Worm (Caenorhabditis elegans): Measurements from ENCODE around the gene clec-153.

DNA sequence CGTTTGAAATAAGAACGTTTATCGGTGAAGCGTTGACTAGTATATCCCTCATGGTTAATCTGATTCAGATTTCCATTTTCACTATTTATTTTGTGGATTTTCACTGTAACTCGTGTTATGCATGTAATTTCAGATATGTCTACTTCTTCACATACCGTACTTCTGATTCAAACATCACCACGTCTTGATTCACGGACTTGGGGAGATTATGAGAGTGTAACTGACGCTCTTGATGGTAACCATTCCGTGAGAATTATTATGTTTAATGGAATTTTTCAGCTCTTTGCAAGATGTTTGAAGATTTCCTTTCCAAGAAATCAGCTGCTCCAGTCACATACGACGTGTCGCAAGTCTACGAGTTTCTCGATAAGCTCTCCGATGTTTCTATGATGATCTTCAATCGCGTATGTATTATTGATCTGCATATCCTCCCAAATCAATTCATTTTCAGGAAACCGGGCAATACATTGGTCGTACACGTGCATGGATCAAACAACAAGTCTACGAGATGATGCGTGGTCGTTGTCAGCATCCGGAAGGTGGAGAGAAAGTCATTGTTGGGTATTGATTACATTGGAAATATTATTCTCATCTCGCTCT, 41.8 kb upstream of the clec-153 start, which contains the start of gene erh-2:
- no peak for TF ChIP-seq pat-9 (tag; optimal IDR thresholded peaks at IDR 0.05)
- no peak for TF ChIP-seq ama-1 (optimal IDR thresholded peaks at IDR 0.05)
- TF ChIP-seq lim-6 (tag; optimal IDR thresholded peaks at IDR 0.05) = no peak
- TF ChIP-seq ceh-18 (tag; optimal IDR thresholded peaks at IDR 0.05) = no peak
- TF ChIP-seq unc-42 (tag; optimal IDR thresholded peaks at IDR 0.05) = no peak
- no peak for TF ChIP-seq sox-4 (tag; optimal IDR thresholded peaks at IDR 0.05)
- TF ChIP-seq ceh-9 (tag; optimal IDR thresholded peaks at IDR 0.05) = no peak
- no peak for TF ChIP-seq pha-4 (tag; optimal IDR thresholded peaks at IDR 0.05)
- no peak for TF ChIP-seq nhr-11 (tag; optimal IDR thresholded peaks at IDR 0.05)

All from whole organism, late embryonic.